Worm (Caenorhabditis elegans): ENCODE data around the gene K05F6.4.

Gene K05F6.4

ce11 chrII:1567646-1568045 is 24.4 kb downstream of the K05F6.4 start, which contains the start of gene K05F6.8:
Gene K05F6.8 (minus strand): TSS chrII:1567746.
- TF ChIP-seq mdl-1 (tag; optimal IDR thresholded peaks at IDR 0.05) (no peak), R02D3.7 (tag; optimal IDR thresholded peaks at IDR 0.05) (no peak), pqm-1 (tag; optimal IDR thresholded peaks at IDR 0.05) (no peak), nhr-28 (tag; optimal IDR thresholded peaks at IDR 0.05) (no peak), jun-1 (tag; optimal IDR thresholded peaks at IDR 0.05) (no peak), nhr-43 (tag; optimal IDR thresholded peaks at IDR 0.05; ENCODE audit: poor library complexity, severe bottlenecking) (no peak), elt-3 (tag; optimal IDR thresholded peaks at IDR 0.05) (no peak), elt-1 (tag; optimal IDR thresholded peaks at IDR 0.05) (no peak), lsy-12 (tag; optimal IDR thresholded peaks at IDR 0.05) (no peak), lin-39 (tag; optimal IDR thresholded peaks at IDR 0.05) (no peak), ZK546.5 (tag; optimal IDR thresholded peaks at IDR 0.05) (no peak)

DNA sequence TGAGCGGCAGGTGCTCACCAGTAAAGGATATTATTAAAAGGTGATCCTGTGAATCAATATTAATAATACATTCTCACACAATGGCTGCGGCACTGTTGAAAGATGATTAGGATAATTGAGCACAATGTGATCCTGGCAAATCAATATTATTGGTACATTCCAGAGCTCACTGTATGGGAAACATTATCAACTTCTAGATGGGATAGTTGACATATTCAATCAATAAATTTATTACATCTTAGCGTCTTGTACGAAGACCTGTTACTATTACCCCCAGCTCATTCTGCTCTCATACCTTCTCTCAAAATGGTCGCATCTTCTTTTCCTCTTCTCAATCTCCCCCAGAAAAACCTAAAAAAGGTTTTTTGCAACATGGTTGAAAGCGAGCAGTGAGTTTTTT is 24.9 kb downstream of the K05F6.4 start, which contains the start of gene fbxb-49:
fbxb-49 (plus strand) TSS at position 301 of the 400 bp plus-strand sequence.
- no peak for TF ChIP-seq nhr-237 (tag; optimal IDR thresholded peaks at IDR 0.05)
- no peak for TF ChIP-seq unc-39 (tag; optimal IDR thresholded peaks at IDR 0.05)
- no peak for TF ChIP-seq nhr-77 (tag; optimal IDR thresholded peaks at IDR 0.05)
- TF ChIP-seq ceh-28 (tag; optimal IDR thresholded peaks at IDR 0.05) = no peak
- TF ChIP-seq nhr-76 (tag; optimal IDR thresholded peaks at IDR 0.05) = no peak
- no peak for TF ChIP-seq ztf-4 (tag; optimal IDR thresholded peaks at IDR 0.05)
- TF ChIP-seq lin-15B (tag; optimal IDR thresholded peaks at IDR 0.05) = no peak
- no peak for TF ChIP-seq ceh-9 (tag; optimal IDR thresholded peaks at IDR 0.05)
- TF ChIP-seq eor-1 (tag; optimal IDR thresholded peaks at IDR 0.05) = no peak

- no peak for TF ChIP-seq snpc-4 (tag; optimal IDR thresholded peaks at IDR 0.05)
- no peak for TF ChIP-seq nfya-1 (tag; optimal IDR thresholded peaks at IDR 0.05; ENCODE audit: insufficient read depth)
- no peak for TF ChIP-seq sea-2 (GFP tag; optimal IDR thresholded peaks at IDR 0.05)
- TF ChIP-seq aly-2 (tag; optimal IDR thresholded peaks at IDR 0.05) = no peak
- no peak for TF ChIP-seq egl-5 (tag; optimal IDR thresholded peaks at IDR 0.05)
- TF ChIP-seq fkh-10 (GFP tag; optimal IDR thresholded peaks at IDR 0.05) = no peak
- TF ChIP-seq nhr-12 (tag; optimal IDR thresholded peaks at IDR 0.05) = no peak
- no peak for TF ChIP-seq nhr-28 (tag; optimal IDR thresholded peaks at IDR 0.05)
- no peak for TF ChIP-seq ceh-16 (tag; optimal IDR thresholded peaks at IDR 0.05)
- TF ChIP-seq eor-1 (tag; optimal IDR thresholded peaks at IDR 0.05) = no peak
- TF ChIP-seq nhr-76 (tag; optimal IDR thresholded peaks at IDR 0.05) = no peak
- TF ChIP-seq hmg-11 (tag; optimal IDR thresholded peaks at IDR 0.05) = no peak
- TF ChIP-seq nhr-11 (tag; optimal IDR thresholded peaks at IDR 0.05) = no peak
- TF ChIP-seq jun-1 (tag; optimal IDR thresholded peaks at IDR 0.05) = no peak
- no peak for TF ChIP-seq lin-15B (tag; optimal IDR thresholded peaks at IDR 0.05)
These were observed 27.8 kb downstream of the K05F6.4 start, which contains the start of gene fbxb-46 for ce11 chrII:1571032-1571431. Gene fbxb-46 (minus strand): TSS chrII:1571132.

DNA sequence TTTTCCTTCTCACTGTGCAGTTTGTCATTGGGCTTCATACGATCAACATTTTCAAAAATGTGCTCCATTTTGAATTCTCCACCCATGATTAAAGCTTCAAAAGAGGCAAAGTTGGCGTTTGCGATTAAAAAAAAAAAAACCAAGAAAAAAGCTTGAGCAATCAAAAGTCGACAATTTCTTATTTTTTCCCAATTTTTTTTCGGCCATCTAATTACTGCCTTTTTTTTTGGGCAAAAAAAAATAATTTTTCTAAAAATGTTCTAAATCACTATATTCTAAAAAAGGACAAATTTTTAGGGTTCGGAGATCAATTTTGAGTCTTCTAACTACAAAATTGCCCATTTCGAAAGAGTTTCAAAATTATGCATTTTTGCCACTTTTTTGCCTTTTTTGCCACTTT is 32.7 kb downstream of the K05F6.4 start, which contains the start of gene K05F6.10:
K05F6.10 (minus strand) TSS at position 101 of the 400 bp plus-strand sequence.
- TF ChIP-seq aly-2 (tag; optimal IDR thresholded peaks at IDR 0.05) (no peak), elt-2 (tag; optimal IDR thresholded peaks at IDR 0.05) (no peak), nhr-12 (tag; optimal IDR thresholded peaks at IDR 0.05) (no peak), pqm-1 (tag; optimal IDR thresholded peaks at IDR 0.05) (no peak), nhr-43 (tag; optimal IDR thresholded peaks at IDR 0.05; ENCODE audit: poor library complexity, severe bottlenecking) (no peak), unc-62 (GFP tag; optimal IDR thresholded peaks at IDR 0.05) (no peak), skn-1 (tag; optimal IDR thresholded peaks at IDR 0.05) (no peak), elt-1 (tag; optimal IDR thresholded peaks at IDR 0.05) (no peak), ceh-82 (tag; optimal IDR thresholded peaks at IDR 0.05) (no peak), pha-4 (tag; optimal IDR thresholded peaks at IDR 0.05) (no peak), nhr-25 (tag; optimal IDR thresholded peaks at IDR 0.05) (no peak), ceh-28 (tag; optimal IDR thresholded peaks at IDR 0.05) (no peak), jun-1 (tag; optimal IDR thresholded peaks at IDR 0.05) (no peak), fkh-2 (tag; optimal IDR thresholded peaks at IDR 0.05) (no peak), ceh-9 (tag; optimal IDR thresholded peaks at IDR 0.05) (no peak), unc-39 (tag; optimal IDR thresholded peaks at IDR 0.05) (no peak), mml-1 (tag; optimal IDR thresholded peaks at IDR 0.05) (no peak)

Data from whole organism, L3 larva.